Worm (Caenorhabditis elegans): ENCODE data around the gene K10G4.3.

DNA sequence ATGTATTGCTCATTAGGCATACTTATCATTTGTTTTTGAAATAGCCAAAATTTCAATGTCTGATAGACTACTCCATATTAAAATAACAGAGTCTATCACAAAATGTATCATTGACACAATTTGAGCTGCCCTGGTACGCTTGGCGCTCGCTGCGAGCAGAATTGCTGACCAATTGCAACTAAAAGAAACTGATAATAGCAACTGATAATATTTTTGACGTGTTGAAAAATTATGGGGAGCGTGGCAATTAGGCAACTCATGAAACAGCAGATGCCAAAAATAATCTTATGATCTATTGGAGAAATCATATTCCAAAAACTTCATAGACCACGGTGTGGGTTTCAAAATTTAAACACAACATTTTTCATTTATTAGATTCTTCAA, 23.5 kb downstream of the K10G4.3 start:
- no peak for TF ChIP-seq ceh-82 (tag; optimal IDR thresholded peaks at IDR 0.05)
- no peak for TF ChIP-seq nhr-23 (tag; optimal IDR thresholded peaks at IDR 0.05)
- TF ChIP-seq snpc-4 (tag; optimal IDR thresholded peaks at IDR 0.05) = no peak
